Fruit fly (Drosophila melanogaster) whole organism, embryonic: Measurements from ENCODE around the gene Idgf3.

ENCODE experiments used
- Abd-B ChIP-seq: fragments of 200-800 bp; sonication (Bioruptor generic); optimal IDR thresholded peaks from 2 replicates; lab custom pipeline; 2018; ENCODE audit warnings: missing biosample characterization, mild to moderate bottlenecking, missing genetic modification characterization, moderate library complexity
- Aef1 ChIP-seq: fragments of 200-800 bp; sonication (Bioruptor generic); IDR thresholded peaks from 3 replicates; pipeline ENCODE4 v1.3.6; 2022; ENCODE audit warnings: missing biosample characterization, missing genetic modification characterization
- Asciz ChIP-seq: fragments of 200-800 bp; sonication (Bioruptor generic); optimal IDR thresholded peaks from 2 replicates; lab custom pipeline; 2017; ENCODE audit warnings: missing biosample characterization, mild to moderate bottlenecking, missing genetic modification characterization, missing genetic modification reagents
- Atf6 ChIP-seq: fragments of 200-800 bp; sonication (Bioruptor generic); IDR thresholded peaks from 2 replicates; pipeline ENCODE4 v1.3.6; 2022; ENCODE audit warnings: missing biosample characterization, missing genetic modification characterization
- C15 ChIP-seq: fragments of 200-800 bp; sonication (Bioruptor generic); IDR thresholded peaks from 3 replicates; pipeline ENCODE4 v1.3.6; 2022; ENCODE audit warnings: missing biosample characterization, missing genetic modification characterization
- CG10147 ChIP-seq: fragments of 200-800 bp; sonication (Bioruptor generic); optimal IDR thresholded peaks from 2 replicates; lab custom pipeline; 2019; ENCODE audit warnings: missing biosample characterization, mild to moderate bottlenecking, missing genetic modification characterization, moderate library complexity
- CG11085 ChIP-seq: fragments of 200-800 bp; sonication (Bioruptor generic); IDR thresholded peaks from 2 replicates; pipeline ENCODE4 v1.3.6; 2022; ENCODE audit warnings: missing biosample characterization, missing genetic modification characterization
- CG12236 ChIP-seq: fragments of 200-800 bp; sonication (Bioruptor generic); optimal IDR thresholded peaks from 2 replicates; lab custom pipeline; 2016; ENCODE audit warnings: missing biosample characterization, missing genetic modification characterization
- CG12299 ChIP-seq: fragments of 200-800 bp; sonication (Bioruptor generic); optimal IDR thresholded peaks from 2 replicates; lab custom pipeline; 2018; ENCODE audit warnings: missing biosample characterization, mild to moderate bottlenecking, missing genetic modification characterization
- CG12769 ChIP-seq: fragments of 200-800 bp; sonication (Bioruptor generic); optimal IDR thresholded peaks from 2 replicates; lab custom pipeline; 2019; ENCODE audit warnings: missing biosample characterization, mild to moderate bottlenecking, missing genetic modification characterization, moderate library complexity
- CG13894 ChIP-seq: fragments of 200-800 bp; sonication (Bioruptor generic); optimal IDR thresholded peaks from 3 replicates; lab custom pipeline; 2018; ENCODE audit warnings: missing biosample characterization, mild to moderate bottlenecking, missing genetic modification characterization, moderate library complexity
- CG14441 ChIP-seq: fragments of 200-800 bp; sonication (Bioruptor generic); IDR thresholded peaks from 2 replicates; pipeline ENCODE4 v1.3.6; 2022; ENCODE audit warnings: missing biosample characterization, missing genetic modification characterization
- CG15514 ChIP-seq: fragments of 200-800 bp; sonication (Bioruptor generic); optimal IDR thresholded peaks from 3 replicates; lab custom pipeline; 2017; ENCODE audit warnings: missing biosample characterization, missing genetic modification characterization, mild to moderate bottlenecking, moderate library complexity, missing genetic modification reagents
- CG15601 ChIP-seq: fragments of 200-800 bp; sonication (Bioruptor generic); optimal IDR thresholded peaks from 3 replicates; lab custom pipeline; 2019; ENCODE audit warnings: missing biosample characterization, mild to moderate bottlenecking, missing genetic modification characterization, moderate library complexity
- CG1602 ChIP-seq: fragments of 200-800 bp; sonication (Bioruptor generic); optimal IDR thresholded peaks from 3 replicates; lab custom pipeline; 2016; ENCODE audit warnings: missing biosample characterization, missing genetic modification characterization
- CG16815 ChIP-seq: fragments of 200-800 bp; sonication (Bioruptor generic); optimal IDR thresholded peaks from 3 replicates; lab custom pipeline; 2017; ENCODE audit warnings: missing biosample characterization, mild to moderate bottlenecking, missing genetic modification characterization
- CG18262 ChIP-seq: fragments of 200-800 bp; optimal IDR thresholded peaks from 3 replicates; lab custom pipeline; 2019; ENCODE audit warnings: missing biosample characterization, mild to moderate bottlenecking, missing genetic modification characterization, moderate library complexity
- CG3163 ChIP-seq: fragments of 200-800 bp; sonication (Bioruptor generic); optimal IDR thresholded peaks from 3 replicates; lab custom pipeline; 2016; ENCODE audit warnings: missing biosample characterization, missing genetic modification characterization
- CG32767 ChIP-seq: fragments of 200-800 bp; sonication (Bioruptor generic); IDR thresholded peaks from 2 replicates; pipeline ENCODE4 v1.3.6; 2022; ENCODE audit warnings: missing biosample characterization, missing genetic modification characterization
- CG3995 ChIP-seq: fragments of 200-800 bp; sonication (Bioruptor generic); optimal IDR thresholded peaks from 3 replicates; lab custom pipeline; 2016; ENCODE audit warnings: missing biosample characterization, missing genetic modification characterization
- CG6765 ChIP-seq: fragments of 200-800 bp; sonication (Bioruptor generic); optimal IDR thresholded peaks from 3 replicates; lab custom pipeline; 2017; ENCODE audit warnings: missing biosample characterization, mild to moderate bottlenecking, missing genetic modification characterization
- CG6854 ChIP-seq: fragments of 200-800 bp; sonication (Bioruptor generic); optimal IDR thresholded peaks from 3 replicates; lab custom pipeline; 2017; ENCODE audit warnings: missing biosample characterization, mild to moderate bottlenecking, missing genetic modification characterization
- CrebB ChIP-seq: fragments of 200-800 bp; sonication (Bioruptor generic); optimal IDR thresholded peaks from 3 replicates; lab custom pipeline; 2018; ENCODE audit warnings: missing biosample characterization, mild to moderate bottlenecking, missing genetic modification characterization
- D19B ChIP-seq: fragments of 200-800 bp; sonication (Bioruptor generic); optimal IDR thresholded peaks from 2 replicates; lab custom pipeline; 2017; ENCODE audit warnings: missing biosample characterization, mild to moderate bottlenecking, missing genetic modification characterization
- Deaf1 ChIP-seq: fragments of 200-800 bp; optimal IDR thresholded peaks from 3 replicates; lab custom pipeline; 2019; ENCODE audit warnings: missing biosample characterization, mild to moderate bottlenecking, missing genetic modification characterization, moderate library complexity
- Drgx ChIP-seq: fragments of 200-800 bp; sonication (Bioruptor generic); IDR thresholded peaks from 2 replicates; pipeline ENCODE4 v1.3.6; 2022; ENCODE audit warnings: missing biosample characterization, missing genetic modification characterization
- Hmr ChIP-seq: fragments of 200-800 bp; sonication (Bioruptor generic); optimal IDR thresholded peaks from 3 replicates; lab custom pipeline; 2017; ENCODE audit warnings: mild to moderate bottlenecking, missing biosample characterization, missing genetic modification reagents, missing genetic modification characterization
- Hr51 ChIP-seq, 2 experiments: fragments of 200-800 bp; sonication (Bioruptor generic); optimal IDR thresholded peaks; 2 replicates in 1 of 2; 3 replicates in 1 of 2; lab custom pipeline; 2016 to 2018; ENCODE audit warnings: missing biosample characterization in 2 of 2, missing genetic modification characterization in 2 of 2, mild to moderate bottlenecking in 1 of 2, moderate library complexity in 1 of 2
- Hr78 ChIP-seq, 2 experiments: fragments of 200-800 bp in 1 of 2; fragments of >200 bp in 1 of 2; sonication (Bioruptor generic) in 1 of 2; optimal IDR thresholded peaks; 2 replicates each; lab custom pipeline; 2017 to 2019; ENCODE audit warnings: missing biosample characterization in 2 of 2, missing genetic modification characterization in 2 of 2, mild to moderate bottlenecking in 1 of 2, moderate library complexity in 1 of 2
- Mad ChIP-seq: fragments of 200-800 bp; sonication (Bioruptor generic); optimal IDR thresholded peaks from 2 replicates; lab custom pipeline; 2016; ENCODE audit warnings: missing biosample characterization, missing genetic modification characterization
- Scr ChIP-seq: fragments of 200-800 bp; sonication (Bioruptor generic); IDR thresholded peaks from 2 replicates; pipeline ENCODE4 v1.3.6; 2022; ENCODE audit warnings: missing biosample characterization, missing genetic modification characterization; ENCODE audit not compliant: partially characterized antibody
- Xbp1 ChIP-seq: fragments of 200-800 bp; sonication (Bioruptor generic); optimal IDR thresholded peaks from 3 replicates; lab custom pipeline; 2016; ENCODE audit warnings: missing biosample characterization, mild to moderate bottlenecking, missing genetic modification characterization
- crc ChIP-seq: fragments of 200-800 bp; sonication (Bioruptor generic); optimal IDR thresholded peaks from 2 replicates; lab custom pipeline; 2016; ENCODE audit warnings: missing biosample characterization, missing genetic modification characterization
- cwo ChIP-seq: fragments of 200-800 bp; sonication (Bioruptor generic); optimal IDR thresholded peaks from 3 replicates; lab custom pipeline; 2017; ENCODE audit warnings: missing biosample characterization, missing genetic modification characterization, mild to moderate bottlenecking, moderate library complexity, missing genetic modification reagents
- emc ChIP-seq: fragments of 200-800 bp; sonication (Bioruptor generic); optimal IDR thresholded peaks from 2 replicates; lab custom pipeline; 2016; ENCODE audit warnings: missing biosample characterization, missing genetic modification characterization
- en ChIP-seq: fragments of 200-800 bp; sonication (Bioruptor generic); optimal IDR thresholded peaks from 2 replicates; lab custom pipeline; 2016; ENCODE audit warnings: missing biosample characterization, missing genetic modification characterization
- grau ChIP-seq: fragments of 200-800 bp; optimal IDR thresholded peaks from 3 replicates; lab custom pipeline; 2019; ENCODE audit warnings: missing biosample characterization, mild to moderate bottlenecking, missing genetic modification characterization, moderate library complexity
- lmd ChIP-seq: fragments of 200-800 bp; sonication (Bioruptor generic); IDR thresholded peaks from 2 replicates; pipeline ENCODE4 v1.3.6; 2022; ENCODE audit warnings: missing biosample characterization, missing genetic modification characterization
- nom ChIP-seq: fragments of 200-800 bp; sonication (Bioruptor generic); optimal IDR thresholded peaks from 2 replicates; lab custom pipeline; 2017; ENCODE audit warnings: missing biosample characterization, missing genetic modification characterization, mild to moderate bottlenecking, moderate library complexity, missing genetic modification reagents
- odd ChIP-seq: fragments of 200-800 bp; sonication (Bioruptor generic); optimal IDR thresholded peaks from 2 replicates; lab custom pipeline; 2017; ENCODE audit warnings: missing biosample characterization, mild to moderate bottlenecking, missing genetic modification characterization
- ranshi ChIP-seq: fragments of 200-800 bp; sonication (Bioruptor generic); IDR thresholded peaks from 2 replicates; pipeline ENCODE4 v1.3.6; 2022; ENCODE audit warnings: missing biosample characterization, missing genetic modification characterization
- sd ChIP-seq: fragments of 200-800 bp; sonication (Bioruptor generic); optimal IDR thresholded peaks from 3 replicates; lab custom pipeline; 2018; ENCODE audit warnings: missing biosample characterization, mild to moderate bottlenecking, missing genetic modification characterization, moderate library complexity
- seq ChIP-seq: fragments of 200-800 bp; sonication (Bioruptor generic); IDR thresholded peaks from 2 replicates; pipeline ENCODE4 v1.3.6; 2022; ENCODE audit warnings: missing biosample characterization, missing genetic modification characterization
- sisA ChIP-seq: fragments of 200-800 bp; sonication (Bioruptor generic); IDR thresholded peaks from 2 replicates; pipeline ENCODE4 v1.3.6; 2022; ENCODE audit warnings: missing biosample characterization, missing genetic modification characterization
- sob ChIP-seq: fragments of 200-800 bp; sonication (Bioruptor generic); IDR thresholded peaks from 2 replicates; pipeline ENCODE4 v1.3.6; 2022; ENCODE audit warnings: missing biosample characterization, missing genetic modification characterization
- sug ChIP-seq: fragments of 200-800 bp; optimal IDR thresholded peaks from 2 replicates; lab custom pipeline; 2019; ENCODE audit warnings: missing biosample characterization, mild to moderate bottlenecking, missing genetic modification characterization, moderate library complexity
- tio ChIP-seq: fragments of 200-800 bp; sonication (Bioruptor generic); optimal IDR thresholded peaks from 2 replicates; lab custom pipeline; 2017; ENCODE audit warnings: missing biosample characterization, missing genetic modification characterization, inconsistent platforms
- tup ChIP-seq: fragments of 200-800 bp; sonication (Bioruptor generic); optimal IDR thresholded peaks from 2 replicates; lab custom pipeline; 2016; ENCODE audit warnings: missing biosample characterization, mild to moderate bottlenecking, missing genetic modification characterization, moderate library complexity
- unpg ChIP-seq: fragments of 200-800 bp; sonication (Bioruptor generic); optimal IDR thresholded peaks from 3 replicates; lab custom pipeline; 2018; ENCODE audit warnings: missing biosample characterization, mild to moderate bottlenecking, missing genetic modification characterization, moderate library complexity

Gene Idgf3

dm6 chr2L:16487571-16488276 lies 37.0 kb downstream of the Idgf3 start, which contains the start of gene Nepl8 (continued):
- TF ChIP-seq tup (GFP tag; lab: Kevin White, UChicago) (no peak), sug (tag; lab: Kevin White, UChicago) (peak; percentile 70), Hmr (GFP tag; lab: Kevin White, UChicago) (peak; percentile 55), Mad (GFP tag; lab: Kevin White, UChicago) (peak; percentile 27), CG3163 (GFP tag; lab: Kevin White, UChicago) (peak; percentile 12), crc (GFP tag; lab: Kevin White, UChicago) (no peak), C15 (GFP tag; lab: Robert Waterston, UW) (no peak), Asciz (GFP tag; lab: Kevin White, UChicago) (no peak), Deaf1 (peak; percentile 19), Hr51 (GFP tag; optimal IDR thresholded peaks at IDR 0.05; lab: Kevin White, UChicago) (peak in 1 of 2 experiments; percentile 43), sob (GFP tag; lab: Robert Waterston, UW) (peak; percentile 56), CG16815 (no peak), Xbp1 (peak; percentile 3), CG18262 (peak; percentile 3), cwo (GFP tag; lab: Kevin White, UChicago) (no peak), CG12299 (tag; lab: Kevin White, UChicago) (no peak), emc (GFP tag; lab: Kevin White, UChicago) (no peak), sd (tag; lab: Kevin White, UChicago) (no peak), CrebB (peak; percentile 17), en (GFP tag; lab: Kevin White, UChicago) (no peak), Drgx (GFP tag; lab: Robert Waterston, UW) (no peak), CG14441 (0 out of 2 replicates have a peak, but pooled peaks have one; percentile 14), CG12236 (GFP tag; lab: Kevin White, UChicago) (no peak), CG1602 (GFP tag; lab: Kevin White, UChicago) (no peak), nom (GFP tag; lab: Kevin White, UChicago) (peak; percentile 71), CG6765 (GFP tag; lab: Kevin White, UChicago) (no peak), CG12769 (tag; lab: Kevin White, UChicago) (peak; percentile 41), Abd-B (GFP tag; lab: Kevin White, UChicago) (peak; percentile 50), Scr (GFP tag; lab: Robert Waterston, UW) (peak; percentile 26; the same call in 1 of the 2 replicates), seq (GFP tag; lab: Robert Waterston, UW) (no peak), Atf6 (GFP tag; lab: Robert Waterston, UW) (no peak), CG15514 (GFP tag; lab: Kevin White, UChicago) (peak; percentile 80), CG6854 (no peak), unpg (GFP tag; lab: Kevin White, UChicago) (peak; percentile 6), CG3995 (peak; percentile 54), Hr78 (GFP tag; optimal IDR thresholded peaks at IDR 0.05; lab: Kevin White, UChicago) (no peak), lmd (GFP tag; lab: Robert Waterston, UW) (no peak), D19B (GFP tag; lab: Kevin White, UChicago) (no peak), grau (peak; percentile 32), ranshi (GFP tag; lab: Robert Waterston, UW) (peak; percentile 37; the same call in 1 of the 2 replicates), Aef1 (peak; percentile 25; the same call in 2 of the 3 replicates), sisA (GFP tag; lab: Robert Waterston, UW) (peak; percentile 38; the same call in 1 of the 2 replicates), CG13894 (tag; lab: Kevin White, UChicago) (peak; percentile 73), odd (peak; percentile 47), CG11085 (peak; percentile 49; the same call in 1 of the 2 replicates), tio (GFP tag; lab: Kevin White, UChicago) (no peak), CG32767 (no peak), CG15601 (tag; lab: Kevin White, UChicago) (peak; percentile 45), CG10147 (GFP tag; lab: Kevin White, UChicago) (peak; percentile 1)
